Worm (Caenorhabditis elegans) whole organism, mixed stage, embryonic: ENCODE results near the gene F14F9.4.
A peak's percentile ranks its signal among the peaks of the same experiment; 100 is the strongest.

Source experiments
- M03D4.4 ChIP-seq: sonication (generic microtip); optimal IDR thresholded peaks from 2 replicates; lab custom pipeline; 2017; ENCODE audit warnings: mild to moderate bottlenecking, missing genetic modification characterization, missing compliant biosample characterization
- bed-3 ChIP-seq: fragments of 200-800 bp; sonication (Bioruptor generic); optimal IDR thresholded peaks from 3 replicates; lab custom pipeline; 2018; ENCODE audit warnings: mild to moderate bottlenecking, missing genetic modification characterization, moderate library complexity, missing compliant biosample characterization
- blmp-1 ChIP-seq: fragments of 150-350 bp; optimal IDR thresholded peaks from 2 replicates; lab custom pipeline; 2014; ENCODE audit warnings: missing biosample characterization, missing genetic modification characterization
- ceh-39 ChIP-seq: fragments of 150-350 bp; optimal IDR thresholded peaks from 2 replicates; lab custom pipeline; 2014; ENCODE audit warnings: missing biosample characterization, missing genetic modification characterization
- ceh-43 ChIP-seq: fragments of 200-800 bp; sonication (Bioruptor generic); optimal IDR thresholded peaks from 2 replicates; lab custom pipeline; 2018; ENCODE audit warnings: mild to moderate bottlenecking, missing genetic modification characterization, moderate library complexity, missing compliant biosample characterization
- ceh-83 ChIP-seq: fragments of 200-800 bp; sonication (Bioruptor generic); optimal IDR thresholded peaks from 2 replicates; lab custom pipeline; 2018; ENCODE audit warnings: mild to moderate bottlenecking, missing genetic modification characterization, missing compliant biosample characterization
- ces-1 ChIP-seq: fragments of 150-350 bp; optimal IDR thresholded peaks from 2 replicates; lab custom pipeline; 2014; ENCODE audit warnings: missing biosample characterization, missing genetic modification reagents, missing genetic modification characterization
- elt-1 ChIP-seq: sonication (generic microtip); optimal IDR thresholded peaks from 2 replicates; lab custom pipeline; 2017; ENCODE audit warnings: missing genetic modification characterization, mild to moderate bottlenecking, missing compliant biosample characterization, antibody characterized with exemption, moderate library complexity, borderline replicate concordance; ENCODE audit not compliant: insufficient read depth
- elt-3 ChIP-seq: fragments of 150-350 bp; optimal IDR thresholded peaks from 2 replicates; lab custom pipeline; 2014; ENCODE audit warnings: missing biosample characterization, missing genetic modification characterization
- ham-2 ChIP-seq: fragments of 200-800 bp; sonication (Bioruptor generic); optimal IDR thresholded peaks from 2 replicates; lab custom pipeline; 2018; ENCODE audit warnings: mild to moderate bottlenecking, missing genetic modification characterization, missing compliant biosample characterization
- hlh-1 ChIP-seq: fragments of 150-350 bp; optimal IDR thresholded peaks from 2 replicates; lab custom pipeline; 2014; ENCODE audit warnings: missing biosample characterization, missing genetic modification reagents, missing genetic modification characterization
- lin-13 ChIP-seq: fragments of 150-350 bp; optimal IDR thresholded peaks from 2 replicates; lab custom pipeline; 2014; ENCODE audit warnings: missing biosample characterization, missing genetic modification characterization
- lin-32 ChIP-seq: fragments of 200-800 bp; sonication (Bioruptor generic); optimal IDR thresholded peaks from 2 replicates; lab custom pipeline; 2018; ENCODE audit warnings: mild to moderate bottlenecking, missing genetic modification characterization, missing compliant biosample characterization
- mab-5 ChIP-seq: fragments of 150-350 bp; optimal IDR thresholded peaks from 2 replicates; lab custom pipeline; 2014; ENCODE audit warnings: missing biosample characterization, missing genetic modification characterization
- mep-1 ChIP-seq: fragments of 150-350 bp; optimal IDR thresholded peaks from 2 replicates; lab custom pipeline; 2017; ENCODE audit warnings: missing biosample characterization, missing genetic modification reagents, missing genetic modification characterization, inconsistent platforms
- mls-2 ChIP-seq: sonication (generic microtip); optimal IDR thresholded peaks from 2 replicates; lab custom pipeline; 2016; ENCODE audit warnings: mild to moderate bottlenecking, missing genetic modification characterization, moderate library complexity, missing compliant biosample characterization
- nhr-12 ChIP-seq: fragments of 150-350 bp; optimal IDR thresholded peaks from 2 replicates; lab custom pipeline; 2014; ENCODE audit warnings: missing biosample characterization, missing genetic modification characterization
- nhr-28 ChIP-seq: fragments of 150-350 bp; optimal IDR thresholded peaks from 2 replicates; lab custom pipeline; 2014; ENCODE audit warnings: missing biosample characterization, missing genetic modification characterization
- nhr-76 ChIP-seq: sonication (generic microtip); optimal IDR thresholded peaks from 2 replicates; lab custom pipeline; 2017; ENCODE audit warnings: missing biosample characterization, missing genetic modification characterization
- pha-4 ChIP-seq: fragments of 150-350 bp; optimal IDR thresholded peaks from 2 replicates; lab custom pipeline; 2018; ENCODE audit warnings: missing biosample characterization, missing genetic modification reagents, missing genetic modification characterization
- sem-2 ChIP-seq: fragments of 200-800 bp; sonication (Bioruptor generic); optimal IDR thresholded peaks from 2 replicates; lab custom pipeline; 2018; ENCODE audit warnings: mild to moderate bottlenecking, missing genetic modification characterization, missing compliant biosample characterization
- snpc-4 ChIP-seq: fragments of 150-350 bp; optimal IDR thresholded peaks from 2 replicates; lab custom pipeline; 2014; ENCODE audit warnings: missing biosample characterization, missing genetic modification characterization
- sptf-1 ChIP-seq: sonication (generic microtip); optimal IDR thresholded peaks from 2 replicates; lab custom pipeline; 2017; ENCODE audit warnings: mild to moderate bottlenecking, missing genetic modification characterization, moderate library complexity, missing compliant biosample characterization
- tbx-8 ChIP-seq: fragments of 200-800 bp; sonication (Bioruptor generic); optimal IDR thresholded peaks from 2 replicates; lab custom pipeline; 2018; ENCODE audit warnings: mild to moderate bottlenecking, missing genetic modification characterization, moderate library complexity, missing compliant biosample characterization
- unc-120 ChIP-seq: sonication (generic microtip); optimal IDR thresholded peaks from 2 replicates; lab custom pipeline; 2017; ENCODE audit warnings: missing genetic modification characterization, missing compliant biosample characterization; ENCODE audit not compliant: poor library complexity, severe bottlenecking
- unc-39 ChIP-seq: fragments of 150-350 bp; optimal IDR thresholded peaks from 2 replicates; lab custom pipeline; 2014; ENCODE audit warnings: missing biosample characterization, missing genetic modification characterization
- unc-62 ChIP-seq: fragments of 150-350 bp; optimal IDR thresholded peaks from 2 replicates; lab custom pipeline; 2014; ENCODE audit warnings: missing biosample characterization, missing genetic modification reagents, missing genetic modification characterization
- zip-8 ChIP-seq: fragments of 150-350 bp; optimal IDR thresholded peaks from 2 replicates; lab custom pipeline; 2014; ENCODE audit warnings: missing biosample characterization, missing genetic modification characterization
- ztf-11 ChIP-seq: fragments of 150-350 bp; optimal IDR thresholded peaks from 2 replicates; lab custom pipeline; 2014; ENCODE audit warnings: missing biosample characterization, missing genetic modification characterization

The F14F9.4 gene

ce11 chrV:5132441-5132840 lies at the start of gene F14F9.4:
TSS of gene F14F9.4 (plus strand) at chrV:5132741.
- no peak for TF ChIP-seq lin-32
- TF ChIP-seq nhr-12, result no peak
- TF ChIP-seq tbx-8 (GFP tag; lab: Kevin White, UChicago), result no peak
- no peak for TF ChIP-seq ztf-11 (tag; lab: Kevin White, UChicago)
- TF ChIP-seq elt-3 (tag; lab: Kevin White, UChicago), result no peak
- TF ChIP-seq ces-1 (GFP tag; lab: Kevin White, UChicago), result no peak
- TF ChIP-seq elt-1, result no peak
- TF ChIP-seq sptf-1, result no peak
- TF ChIP-seq zip-8 (tag; lab: Kevin White, UChicago), result no peak
- no peak for TF ChIP-seq snpc-4
- no peak for TF ChIP-seq nhr-76 (tag; lab: Kevin White, UChicago)

ce11 chrV:5084957-5085465 lies 47.5 kb upstream of the F14F9.4 start, which contains the start of gene Y58A7A.4:
TSS of gene Y58A7A.4 (minus strand) at chrV:5085007.
- TF ChIP-seq mab-5, result no peak
- TF ChIP-seq ztf-11 (tag; lab: Kevin White, UChicago), result no peak
- no peak for TF ChIP-seq mls-2
- TF ChIP-seq mep-1, result no peak
- no peak for TF ChIP-seq unc-62 (GFP tag; lab: Kevin White, UChicago)
- TF ChIP-seq blmp-1 (tag; lab: Kevin White, UChicago), result no peak
- TF ChIP-seq ces-1 (GFP tag; lab: Kevin White, UChicago), result no peak
- TF ChIP-seq nhr-28 (tag; lab: Kevin White, UChicago), result no peak

DNA sequence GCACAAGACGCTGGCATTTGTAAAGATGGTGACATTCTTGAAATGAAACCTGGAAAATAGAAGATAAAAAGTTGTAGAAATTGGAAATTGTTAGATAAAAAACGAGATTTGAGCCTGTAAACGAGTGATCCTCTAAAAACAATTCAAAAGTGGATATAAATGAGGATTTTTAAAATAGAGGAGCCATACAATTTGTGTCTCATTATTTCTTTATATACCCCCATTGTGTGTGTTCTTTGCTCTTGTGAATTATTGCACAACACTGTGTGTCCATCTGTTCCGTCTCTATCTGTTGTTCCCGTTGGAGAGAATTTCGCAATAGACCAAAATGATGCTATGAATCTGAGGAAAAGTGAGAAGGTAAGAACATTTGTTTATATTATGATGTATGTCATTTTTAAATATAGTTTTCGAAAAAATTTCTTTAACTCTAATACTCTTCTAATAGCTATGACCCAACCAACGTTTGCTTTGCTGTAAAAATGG lies 45.6 kb upstream of the F14F9.4 start, which contains the start of gene Y58A7A.5:
Gene Y58A7A.5 (minus strand): TSS at position 51 of the 486 bp plus-strand sequence.
- TF ChIP-seq blmp-1 (tag; lab: Kevin White, UChicago), result no peak
- peak; percentile 15 for TF ChIP-seq zip-8 (tag; lab: Kevin White, UChicago)
- no peak for TF ChIP-seq mls-2

DNA sequence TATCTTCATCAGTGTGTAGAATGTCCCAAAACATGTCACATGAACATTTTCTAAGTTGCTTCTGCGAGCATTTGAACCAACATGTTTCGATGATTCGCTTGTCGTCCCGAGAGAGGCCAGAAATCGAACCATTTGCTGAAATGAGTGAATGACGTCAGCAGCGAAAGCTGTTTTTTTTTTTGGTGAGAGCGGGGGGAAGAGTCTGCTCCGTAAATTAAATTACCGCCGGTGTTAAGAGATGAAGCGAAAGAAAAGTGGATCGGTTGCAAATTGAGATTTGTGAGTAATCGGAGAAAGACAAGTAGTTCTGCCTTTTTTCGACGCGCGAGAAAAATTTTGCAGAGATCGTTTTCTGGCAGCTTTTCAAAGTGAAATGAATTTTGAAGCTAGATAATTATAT lies 44.2 kb upstream of the F14F9.4 start:
- no peak for TF ChIP-seq ham-2 (GFP tag; lab: Kevin White, UChicago)
- no peak for TF ChIP-seq mab-5
- TF ChIP-seq elt-3 (tag; lab: Kevin White, UChicago), result no peak
- TF ChIP-seq hlh-1 (tag; lab: Kevin White, UChicago), result no peak
- no peak for TF ChIP-seq mls-2
- TF ChIP-seq unc-62 (GFP tag; lab: Kevin White, UChicago), result no peak
- TF ChIP-seq bed-3 (GFP tag; lab: Kevin White, UChicago), result no peak
- TF ChIP-seq unc-39 (tag; lab: Kevin White, UChicago), result no peak
- no peak for TF ChIP-seq pha-4 (tag; lab: Kevin White, UChicago)
- TF ChIP-seq ceh-39, result no peak
- no peak for TF ChIP-seq nhr-28 (tag; lab: Kevin White, UChicago)
- TF ChIP-seq tbx-8 (GFP tag; lab: Kevin White, UChicago), result no peak

DNA sequence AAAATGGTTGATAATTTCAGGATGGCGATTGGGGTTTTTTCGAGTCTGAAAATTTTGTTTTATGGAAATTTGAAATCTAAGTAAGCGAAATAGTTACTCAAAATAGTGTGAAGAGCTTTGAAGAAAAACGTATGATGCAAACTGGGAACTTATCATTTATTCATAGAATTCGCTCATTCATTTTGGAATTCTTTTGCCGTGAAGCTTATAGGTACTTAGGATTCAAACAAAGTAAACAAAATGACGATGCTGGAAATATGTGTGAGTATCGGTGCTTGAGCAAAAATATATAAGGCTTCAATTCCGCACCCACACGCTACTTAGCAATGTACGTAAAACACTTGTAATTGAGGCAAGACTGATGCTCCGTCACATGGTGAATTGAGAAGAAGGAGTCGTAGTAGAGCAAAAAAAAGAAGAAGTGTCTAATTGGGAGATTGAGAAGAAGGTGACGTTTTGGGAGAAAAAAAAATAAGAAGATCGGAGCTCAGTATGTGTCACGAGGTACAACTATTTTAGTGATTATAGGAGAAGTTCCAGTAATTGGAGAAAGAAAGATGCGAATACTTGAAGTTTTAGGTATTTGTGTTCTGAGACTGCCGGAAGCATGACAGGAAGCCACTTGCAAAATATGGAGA lies 42.9 kb upstream of the F14F9.4 start, which contains the start of gene glb-32:
Gene glb-32 (minus strand): TSS at position 51 of the 638 bp plus-strand sequence.
- TF ChIP-seq lin-13, result no peak
- TF ChIP-seq tbx-8 (GFP tag; lab: Kevin White, UChicago), result no peak
- TF ChIP-seq ceh-83, result no peak
- TF ChIP-seq sptf-1, result no peak
- no peak for TF ChIP-seq ceh-43 (GFP tag; lab: Kevin White, UChicago)
- no peak for TF ChIP-seq M03D4.4 (tag; lab: Kevin White, UChicago)
- TF ChIP-seq unc-120 (tag; lab: Kevin White, UChicago), result no peak
- no peak for TF ChIP-seq ham-2 (GFP tag; lab: Kevin White, UChicago)
- no peak for TF ChIP-seq unc-62 (GFP tag; lab: Kevin White, UChicago)
- TF ChIP-seq unc-39 (tag; lab: Kevin White, UChicago), result no peak
- no peak for TF ChIP-seq sem-2
- no peak for TF ChIP-seq mls-2
- no peak for TF ChIP-seq nhr-76 (tag; lab: Kevin White, UChicago)
- TF ChIP-seq mab-5, result no peak
- TF ChIP-seq, all 35 proteins: peak for 0
